Worm (Caenorhabditis elegans): Measurements from ENCODE around the gene snf-6.
A peak's percentile ranks its signal among the peaks of the same experiment; 100 is the strongest.

snf-6 gene

ce11 chrIII:1532777-1533473 is at the start of gene snf-6:
TSS of gene snf-6 (minus strand) at chrIII:1532827.
- TF ChIP-seq ceh-91 (GFP tag; IDR thresholded peaks at IDR 0.05) (0 out of 2 replicates have a peak, but pooled peaks have one; percentile 19), lsl-1 (GFP tag; optimal IDR thresholded peaks at IDR 0.05) (no peak), cebp-1 (GFP tag; IDR thresholded peaks at IDR 0.05) (0 out of 2 replicates have a peak, but pooled peaks have one; percentile 13), cebp-1 (tag; optimal IDR thresholded peaks at IDR 0.05) (peak; percentile 72), lin-54 (GFP tag; optimal IDR thresholded peaks at IDR 0.05) (peak; percentile 94), F23B12.7 (tag; optimal IDR thresholded peaks at IDR 0.05; ENCODE audit: insufficient read depth) (peak; percentile 41), nfyb-1 (GFP tag; IDR thresholded peaks at IDR 0.05) (0 out of 2 replicates have a peak, but pooled peaks have one; percentile 12), F33H1.4 (GFP tag; IDR thresholded peaks at IDR 0.05) (peak; percentile 24; the same call in 1 of the 2 replicates), dpl-1 (GFP tag; optimal IDR thresholded peaks at IDR 0.05) (peak; percentile 54), egl-18 (GFP tag; IDR thresholded peaks at IDR 0.05) (no peak), lin-35 (GFP tag; optimal IDR thresholded peaks at IDR 0.05) (peak in 2 of 3 experiments; percentile 52 to 92), nhr-80 (tag; optimal IDR thresholded peaks at IDR 0.05) (no peak), lin-40 (tag; optimal IDR thresholded peaks at IDR 0.05) (peak; percentile 31), mcd-1 (GFP tag; IDR thresholded peaks at IDR 0.05) (peak; percentile 94), efl-1 (GFP tag; optimal IDR thresholded peaks at IDR 0.05) (peak; percentile 77), hmg-1.2 (GFP tag; IDR thresholded peaks at IDR 0.05) (peak; percentile 8; the same call in 1 of the 2 replicates)

- TF ChIP-seq F23B12.7 (tag; optimal IDR thresholded peaks at IDR 0.05; ENCODE audit: insufficient read depth) (no peak), B0035.1 (tag; optimal IDR thresholded peaks at IDR 0.05) (no peak), ztf-6 (GFP tag; IDR thresholded peaks at IDR 0.05) (no peak), T07F8.4 (tag; optimal IDR thresholded peaks at IDR 0.05) (no peak), lin-54 (GFP tag; optimal IDR thresholded peaks at IDR 0.05) (no peak), lin-26 (GFP tag; IDR thresholded peaks at IDR 0.05) (no peak), ceh-100 (GFP tag; IDR thresholded peaks at IDR 0.05) (no peak), F39B2.1 (GFP tag; IDR thresholded peaks at IDR 0.05) (no peak), lin-40 (tag; optimal IDR thresholded peaks at IDR 0.05) (no peak), ztf-22 (GFP tag; optimal IDR thresholded peaks at IDR 0.05) (no peak), ztf-25 (GFP tag; IDR thresholded peaks at IDR 0.05) (no peak), ekl-4 (GFP tag; IDR thresholded peaks at IDR 0.05) (no peak), F37B4.10 (GFP tag; IDR thresholded peaks at IDR 0.05) (no peak), F33H1.4 (GFP tag; IDR thresholded peaks at IDR 0.05) (no peak), attf-3 (GFP tag; conservative IDR thresholded peaks at IDR 0.05) (no peak), atf-7 (tag; optimal IDR thresholded peaks at IDR 0.05) (no peak), Y53F4B.3 (GFP tag; IDR thresholded peaks at IDR 0.05) (no peak), ztf-18 (tag; optimal IDR thresholded peaks at IDR 0.05) (no peak), nfya-2 (GFP tag; IDR thresholded peaks at IDR 0.05) (no peak), zfh-2 (GFP tag; conservative IDR thresholded peaks at IDR 0.05) (no peak)
Measured at ce11 chrIII:1580142-1580541, 47.5 kb upstream of the snf-6 start.

ce11 chrIII:1579001-1579400 is 46.4 kb upstream of the snf-6 start:
- peak; percentile 54; the same call in 1 of the 2 replicates for TF ChIP-seq zfh-2 (GFP tag; conservative IDR thresholded peaks at IDR 0.05)
- TF ChIP-seq ets-4 (GFP tag; optimal IDR thresholded peaks at IDR 0.05), result no peak

ce11 chrIII:1578566-1578965 is 45.9 kb upstream of the snf-6 start:
- TF ChIP-seq F37B4.10 (GFP tag; IDR thresholded peaks at IDR 0.05), result no peak
- no peak for TF ChIP-seq nhr-80 (tag; optimal IDR thresholded peaks at IDR 0.05)
- no peak for TF ChIP-seq cebp-1 (GFP tag; IDR thresholded peaks at IDR 0.05)
- TF ChIP-seq cebp-1 (tag; optimal IDR thresholded peaks at IDR 0.05), result no peak
- no peak for TF ChIP-seq F57A8.1 (GFP tag; optimal IDR thresholded peaks at IDR 0.05)
- no peak for TF ChIP-seq egrh-3 (GFP tag; IDR thresholded peaks at IDR 0.05)
- TF ChIP-seq bed-1 (GFP tag; IDR thresholded peaks at IDR 0.05), result no peak
- no peak for TF ChIP-seq lin-54 (GFP tag; optimal IDR thresholded peaks at IDR 0.05)
